Worm (Caenorhabditis elegans) whole organism, early embryonic: ENCODE data around the gene sid-3.

ENCODE experiments used
- B0310.2 ChIP-seq: sonication (generic microtip); optimal IDR thresholded peaks from 2 replicates; lab custom pipeline; 2016; ENCODE audit warnings: mild to moderate bottlenecking, missing genetic modification characterization, missing compliant biosample characterization
- F13C5.2 ChIP-seq: sonication (generic microtip); optimal IDR thresholded peaks from 2 replicates; lab custom pipeline; 2017; ENCODE audit warnings: mild to moderate bottlenecking, missing genetic modification characterization, inconsistent platforms, missing compliant biosample characterization
- aly-1 ChIP-seq: sonication (generic microtip); optimal IDR thresholded peaks from 2 replicates; lab custom pipeline; 2016; ENCODE audit warnings: missing genetic modification characterization, missing compliant biosample characterization
- ama-1 ChIP-seq: fragments of 150-350 bp; optimal IDR thresholded peaks from 2 replicates; lab custom pipeline; 2014
- ceh-13 ChIP-seq: fragments of 200-800 bp; sonication (Bioruptor generic); optimal IDR thresholded peaks from 2 replicates; lab custom pipeline; 2018; ENCODE audit warnings: mild to moderate bottlenecking, missing genetic modification characterization, missing compliant biosample characterization
- ceh-36 ChIP-seq: sonication (generic microtip); optimal IDR thresholded peaks from 2 replicates; lab custom pipeline; 2016; ENCODE audit warnings: missing genetic modification characterization, inconsistent platforms, missing compliant biosample characterization
- ets-7 ChIP-seq: sonication (generic microtip); optimal IDR thresholded peaks from 2 replicates; lab custom pipeline; 2016; ENCODE audit warnings: missing genotype, missing genetic modification characterization, missing compliant biosample characterization
- flt-1 ChIP-seq: fragments of 200-800 bp; sonication (Bioruptor generic); IDR thresholded peaks from 2 replicates; pipeline ENCODE4 v1.3.6; 2022; ENCODE audit warnings: missing genetic modification characterization, missing compliant biosample characterization
- hmbx-1 ChIP-seq: sonication (generic microtip); optimal IDR thresholded peaks from 2 replicates; lab custom pipeline; 2016; ENCODE audit warnings: mild to moderate bottlenecking, missing genetic modification characterization, missing compliant biosample characterization
- hmg-4 ChIP-seq: fragments of 200-800 bp; sonication (Bioruptor generic); optimal IDR thresholded peaks from 2 replicates; lab custom pipeline; 2018; ENCODE audit warnings: mild to moderate bottlenecking, missing genetic modification characterization, missing compliant biosample characterization
- hnd-1 ChIP-seq: sonication (generic microtip); optimal IDR thresholded peaks from 2 replicates; lab custom pipeline; 2016; ENCODE audit warnings: missing genetic modification characterization, missing compliant biosample characterization
- pes-1 ChIP-seq: fragments of 200-800 bp; sonication (Bioruptor generic); IDR thresholded peaks from 2 replicates; pipeline ENCODE4 v1.3.6; 2022; ENCODE audit warnings: missing genetic modification reagents, missing genetic modification characterization, missing compliant biosample characterization
- scrt-1 ChIP-seq: fragments of 200-800 bp; sonication (Bioruptor generic); IDR thresholded peaks from 2 replicates; pipeline ENCODE4 v1.3.6; 2022; ENCODE audit warnings: missing genetic modification characterization, missing compliant biosample characterization
- sea-1 ChIP-seq: fragments of 200-800 bp; sonication (Bioruptor generic); conservative IDR thresholded peaks from 2 replicates; pipeline ENCODE4 v1.3.6; 2022; ENCODE audit warnings: missing genetic modification characterization, missing compliant biosample characterization
- tbx-11 ChIP-seq: fragments of 200-800 bp; sonication (Bioruptor generic); IDR thresholded peaks from 2 replicates; pipeline ENCODE4 v1.3.6; 2022; ENCODE audit warnings: missing genetic modification characterization, missing compliant biosample characterization
- tbx-37 ChIP-seq: fragments of 200-800 bp; sonication (Bioruptor generic); conservative IDR thresholded peaks from 2 replicates; pipeline ENCODE4 v1.3.6; 2022; ENCODE audit warnings: missing genetic modification reagents, missing genetic modification characterization, missing compliant biosample characterization
- tra-4 ChIP-seq: sonication (generic microtip); optimal IDR thresholded peaks from 2 replicates; lab custom pipeline; 2017; ENCODE audit warnings: missing genetic modification characterization, missing compliant biosample characterization

sid-3 gene

ce11 chrX:17185696-17186430 lies at the start of gene sid-3:
sid-3 (plus strand) TSS chrX:17186380.
- no peak for TF ChIP-seq F13C5.2
- no peak for TF ChIP-seq ets-7 (tag; lab: Kevin White, UChicago)
- TF ChIP-seq hmg-4 (GFP tag; lab: Kevin White, UChicago), result no peak
- TF ChIP-seq tbx-37, result no peak
- no peak for TF ChIP-seq aly-1 (tag; lab: Kevin White, UChicago)
- TF ChIP-seq B0310.2, result no peak
- TF ChIP-seq ceh-13 (GFP tag; lab: Kevin White, UChicago), result no peak
- no peak for TF ChIP-seq hnd-1
- TF ChIP-seq scrt-1 (GFP tag; lab: Robert Waterston, UW), result no peak
- no peak for TF ChIP-seq pes-1 (GFP tag; lab: Robert Waterston, UW)
- TF ChIP-seq sea-1 (GFP tag; lab: Robert Waterston, UW), result no peak
- TF ChIP-seq tra-4 (tag; lab: Kevin White, UChicago), result no peak
- no peak for TF ChIP-seq hmbx-1
- TF ChIP-seq tbx-11 (GFP tag; lab: Robert Waterston, UW), result no peak
- no peak for TF ChIP-seq ceh-36 (tag; lab: Kevin White, UChicago)
- TF ChIP-seq flt-1, result no peak
- TF ChIP-seq ama-1 (lab: Kevin White, UChicago), result no peak

DNA sequence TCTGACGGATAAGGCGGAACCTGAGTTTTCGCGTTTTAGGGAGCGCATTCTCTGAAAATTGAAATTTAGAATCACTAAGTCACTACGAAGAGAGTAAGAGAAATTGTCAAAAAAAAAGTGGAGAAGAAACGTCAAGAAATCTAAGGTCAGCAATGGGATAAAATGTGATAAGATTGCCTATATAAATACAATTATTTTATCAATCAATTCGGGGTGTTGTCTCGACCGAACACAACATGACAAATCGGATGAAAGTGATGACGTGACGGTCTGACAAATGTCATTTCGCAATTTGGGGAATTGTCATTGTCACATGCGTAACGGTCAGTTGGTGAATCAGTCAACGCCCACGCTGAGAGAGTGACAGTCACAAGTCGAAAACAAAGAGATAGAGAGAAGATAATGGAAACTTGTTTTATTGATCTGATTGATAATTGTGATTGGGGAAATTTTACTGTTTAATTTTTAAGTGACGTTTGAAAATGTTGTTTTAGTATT lies 48.1 kb upstream of the sid-3 start, which contains the start of gene cnp-3:
cnp-3 (minus strand) TSS at position 51 of the 498 bp plus-strand sequence.
- TF ChIP-seq pes-1 (GFP tag; lab: Robert Waterston, UW) (no peak), B0310.2 (no peak), scrt-1 (GFP tag; lab: Robert Waterston, UW) (no peak), tra-4 (tag; lab: Kevin White, UChicago) (no peak), tbx-37 (no peak), hnd-1 (no peak), hmbx-1 (no peak), sea-1 (GFP tag; lab: Robert Waterston, UW) (no peak), ama-1 (lab: Kevin White, UChicago) (no peak), tbx-11 (GFP tag; lab: Robert Waterston, UW) (no peak), ets-7 (tag; lab: Kevin White, UChicago) (no peak), flt-1 (no peak), ceh-13 (GFP tag; lab: Kevin White, UChicago) (no peak), hmg-4 (GFP tag; lab: Kevin White, UChicago) (no peak), ceh-36 (tag; lab: Kevin White, UChicago) (no peak), F13C5.2 (no peak), aly-1 (tag; lab: Kevin White, UChicago) (no peak)

DNA sequence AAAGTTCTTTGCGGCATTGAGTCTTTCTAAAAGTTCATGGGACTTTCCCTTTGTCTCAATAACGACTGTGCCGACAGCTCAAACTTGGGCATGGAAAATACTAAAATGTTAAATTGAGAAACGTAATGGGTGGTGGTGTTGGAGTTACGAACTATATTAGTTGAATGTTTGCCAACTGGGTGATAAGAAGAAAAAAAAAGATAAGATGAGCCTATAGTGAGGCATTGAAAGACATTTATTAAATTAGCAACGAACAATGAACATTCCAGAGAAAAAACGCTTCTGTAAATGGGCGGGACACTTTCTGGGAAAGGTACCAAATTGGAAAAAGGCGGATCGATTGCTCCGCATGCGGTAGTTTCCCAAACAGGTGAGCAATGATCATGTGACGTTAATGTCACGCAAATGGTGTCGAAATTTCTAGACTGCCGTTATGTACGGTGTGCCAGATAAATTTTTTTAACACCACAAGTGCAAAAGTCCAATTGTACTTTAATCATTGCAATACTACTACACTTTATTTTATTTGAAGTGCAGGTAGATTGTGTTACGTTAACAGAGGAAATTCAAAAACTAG lies 46.9 kb upstream of the sid-3 start:
- TF ChIP-seq hmbx-1 (no peak), B0310.2 (no peak), tbx-11 (GFP tag; lab: Robert Waterston, UW) (no peak), hnd-1 (no peak), tbx-37 (no peak), pes-1 (GFP tag; lab: Robert Waterston, UW) (no peak), sea-1 (GFP tag; lab: Robert Waterston, UW) (no peak), F13C5.2 (no peak), hmg-4 (GFP tag; lab: Kevin White, UChicago) (no peak), tra-4 (tag; lab: Kevin White, UChicago) (no peak), aly-1 (tag; lab: Kevin White, UChicago) (no peak), ama-1 (lab: Kevin White, UChicago) (no peak), ets-7 (tag; lab: Kevin White, UChicago) (no peak), ceh-13 (GFP tag; lab: Kevin White, UChicago) (no peak), ceh-36 (tag; lab: Kevin White, UChicago) (no peak), flt-1 (no peak), scrt-1 (GFP tag; lab: Robert Waterston, UW) (no peak)

ce11 chrX:17140447-17140846 lies 45.7 kb upstream of the sid-3 start:
- TF ChIP-seq ets-7 (tag; lab: Kevin White, UChicago), result no peak
- TF ChIP-seq tbx-37, result no peak
- no peak for TF ChIP-seq tbx-11 (GFP tag; lab: Robert Waterston, UW)
- TF ChIP-seq ceh-36 (tag; lab: Kevin White, UChicago), result no peak
- TF ChIP-seq ceh-13 (GFP tag; lab: Kevin White, UChicago), result no peak

- TF ChIP-seq aly-1 (tag; lab: Kevin White, UChicago), result no peak
- TF ChIP-seq scrt-1 (GFP tag; lab: Robert Waterston, UW), result no peak
Measured at ce11 chrX:17146545-17146944, 39.6 kb upstream of the sid-3 start.

DNA sequence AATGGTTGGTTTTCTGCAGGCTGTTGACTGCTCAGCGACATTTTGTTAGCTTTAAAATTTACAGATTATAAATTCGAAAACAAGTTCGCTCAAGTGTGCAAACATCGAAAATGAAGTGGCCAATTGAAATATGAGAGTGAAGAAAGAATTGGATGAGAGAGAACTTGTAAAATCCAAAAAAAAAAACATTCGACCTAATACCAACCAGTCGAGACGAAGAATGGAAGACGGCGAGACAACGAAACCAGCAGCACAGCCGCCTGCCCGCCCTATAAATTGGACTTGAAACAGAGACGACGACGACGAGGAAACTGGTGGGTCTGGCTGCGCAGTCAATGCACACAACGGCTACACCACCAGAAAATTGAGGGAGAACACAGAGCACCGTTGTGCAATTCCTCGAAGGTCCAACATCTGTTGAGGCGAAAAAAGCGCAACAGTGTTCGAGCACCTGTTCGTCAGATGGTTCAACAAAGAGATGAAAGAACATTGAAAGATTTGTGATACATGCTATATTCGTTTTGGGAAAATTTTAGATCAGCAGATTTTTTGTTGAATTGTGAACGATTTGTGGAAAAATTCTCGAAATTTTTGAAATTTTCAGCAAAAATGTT lies 36.2 kb upstream of the sid-3 start, which contains the start of gene T23C6.4:
T23C6.4 (minus strand) TSS at position 51 of the 614 bp plus-strand sequence.
- TF ChIP-seq F13C5.2, result no peak
- TF ChIP-seq hmg-4 (GFP tag; lab: Kevin White, UChicago), result peak; percentile 31

DNA sequence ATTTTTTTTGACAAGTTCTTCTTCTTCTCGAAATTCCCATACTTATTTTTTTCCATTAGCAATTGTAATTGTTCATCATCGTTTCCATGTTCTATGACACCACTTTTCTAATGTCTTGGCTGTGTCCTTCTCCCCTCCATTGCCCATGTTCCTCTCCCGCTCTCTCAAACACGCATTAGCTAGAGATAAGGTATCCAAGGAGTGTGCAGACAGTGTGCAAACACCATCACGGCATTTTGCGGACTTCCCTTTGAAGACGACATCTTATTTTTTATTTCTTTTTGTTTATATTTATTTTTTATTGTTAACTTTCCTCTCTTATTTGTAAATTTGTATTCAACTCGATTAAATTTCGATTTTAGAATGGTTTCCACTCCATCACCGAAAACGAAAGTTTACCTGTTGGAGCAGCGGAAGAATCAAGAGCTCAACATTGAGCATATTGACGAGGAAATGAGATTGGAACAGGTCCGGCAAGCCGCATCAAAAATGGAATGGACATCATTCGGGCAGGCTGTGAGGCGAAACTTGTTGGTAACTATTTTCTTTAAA lies 34.9 kb upstream of the sid-3 start, which contains the start of gene mdt-1.2:
mdt-1.2 (plus strand) TSS at position 363 of the 552 bp plus-strand sequence.
- TF ChIP-seq aly-1 (tag; lab: Kevin White, UChicago), result no peak
- no peak for TF ChIP-seq tbx-11 (GFP tag; lab: Robert Waterston, UW)
- no peak for TF ChIP-seq tbx-37
- TF ChIP-seq ceh-36 (tag; lab: Kevin White, UChicago), result peak; percentile 4
- no peak for TF ChIP-seq hmbx-1
- no peak for TF ChIP-seq ets-7 (tag; lab: Kevin White, UChicago)
- peak; percentile 11 for TF ChIP-seq hmg-4 (GFP tag; lab: Kevin White, UChicago)
- no peak for TF ChIP-seq hnd-1
- TF ChIP-seq F13C5.2, result peak; percentile 81
- no peak for TF ChIP-seq ama-1 (lab: Kevin White, UChicago)
- no peak for TF ChIP-seq B0310.2
- TF ChIP-seq tra-4 (tag; lab: Kevin White, UChicago), result no peak
- TF ChIP-seq ceh-13 (GFP tag; lab: Kevin White, UChicago), result no peak
- TF ChIP-seq pes-1 (GFP tag; lab: Robert Waterston, UW), result no peak
- TF ChIP-seq flt-1, result no peak
